Worm (Caenorhabditis elegans): ENCODE data around the gene Y77E11A.7.

Gene Y77E11A.7

DNA sequence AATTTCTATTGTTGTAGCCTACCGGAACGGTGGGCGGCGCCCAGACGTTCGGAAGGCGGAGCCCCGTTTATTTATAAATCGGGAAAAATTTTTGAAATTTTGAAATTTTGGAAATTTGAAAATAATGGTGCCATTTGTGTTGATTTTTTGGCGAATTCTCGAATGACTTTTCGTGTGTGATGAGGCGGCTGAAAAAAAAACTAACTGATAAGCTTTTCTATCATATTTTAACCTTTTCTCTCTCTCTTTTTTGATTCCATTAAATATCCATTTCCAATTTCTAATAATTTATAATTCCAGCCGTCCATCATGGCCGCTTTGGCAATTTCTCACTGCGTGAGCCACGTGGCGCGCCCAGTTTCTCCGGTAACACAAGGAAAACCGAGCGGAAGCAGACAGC lies 37.1 kb upstream of the Y77E11A.7 start, which contains the start of gene nadk-1:
Gene nadk-1, plus strand, starts transcription at position 301 of the 400 bp plus-strand sequence.
- no peak for TF ChIP-seq sea-1 (GFP tag; conservative IDR thresholded peaks at IDR 0.05)

DNA sequence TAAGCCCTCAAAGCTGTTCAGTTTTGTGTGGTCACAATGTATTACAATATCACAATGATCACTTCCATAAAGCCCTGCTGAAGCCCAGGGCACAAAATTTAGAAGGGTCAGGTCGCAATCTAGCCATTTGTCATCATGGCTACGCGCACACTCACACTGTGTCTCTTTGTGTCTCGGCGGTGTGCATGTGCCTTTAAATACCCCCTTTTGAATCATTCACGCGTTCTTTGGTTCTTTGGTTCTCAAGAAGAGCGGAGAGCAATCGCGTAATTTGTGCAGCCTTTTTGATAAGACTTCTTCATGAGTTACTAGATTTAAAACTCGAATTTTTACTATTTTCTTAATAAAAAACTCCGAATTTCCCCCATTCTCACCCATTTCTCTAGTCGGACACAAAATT lies 35.4 kb upstream of the Y77E11A.7 start:
- TF ChIP-seq ceh-36 (tag; optimal IDR thresholded peaks at IDR 0.05) (no peak), pes-1 (GFP tag; IDR thresholded peaks at IDR 0.05) (no peak), flt-1 (GFP tag; IDR thresholded peaks at IDR 0.05) (no peak), F13C5.2 (tag; optimal IDR thresholded peaks at IDR 0.05) (no peak), tra-4 (tag; optimal IDR thresholded peaks at IDR 0.05) (no peak), sea-1 (GFP tag; conservative IDR thresholded peaks at IDR 0.05) (no peak), tbx-37 (GFP tag; conservative IDR thresholded peaks at IDR 0.05) (no peak), ets-7 (tag; optimal IDR thresholded peaks at IDR 0.05) (no peak), scrt-1 (GFP tag; IDR thresholded peaks at IDR 0.05) (no peak), hnd-1 (tag; optimal IDR thresholded peaks at IDR 0.05) (no peak), ceh-13 (GFP tag; optimal IDR thresholded peaks at IDR 0.05) (no peak), hmbx-1 (tag; optimal IDR thresholded peaks at IDR 0.05) (no peak), aly-1 (tag; optimal IDR thresholded peaks at IDR 0.05) (no peak), hmg-4 (GFP tag; optimal IDR thresholded peaks at IDR 0.05) (no peak), ama-1 (optimal IDR thresholded peaks at IDR 0.05) (no peak), tbx-11 (GFP tag; IDR thresholded peaks at IDR 0.05) (no peak)

ce11 chrIV:1454194-1454593 lies 34.5 kb upstream of the Y77E11A.7 start:
- TF ChIP-seq ceh-13 (GFP tag; optimal IDR thresholded peaks at IDR 0.05) (no peak), tra-4 (tag; optimal IDR thresholded peaks at IDR 0.05) (no peak), scrt-1 (GFP tag; IDR thresholded peaks at IDR 0.05) (no peak), hmg-4 (GFP tag; optimal IDR thresholded peaks at IDR 0.05) (no peak), ama-1 (optimal IDR thresholded peaks at IDR 0.05) (no peak), tbx-11 (GFP tag; IDR thresholded peaks at IDR 0.05) (no peak), hmbx-1 (tag; optimal IDR thresholded peaks at IDR 0.05) (no peak), ets-7 (tag; optimal IDR thresholded peaks at IDR 0.05) (no peak), aly-1 (tag; optimal IDR thresholded peaks at IDR 0.05) (no peak), B0310.2 (tag; optimal IDR thresholded peaks at IDR 0.05) (no peak), sea-1 (GFP tag; conservative IDR thresholded peaks at IDR 0.05) (no peak), ceh-36 (tag; optimal IDR thresholded peaks at IDR 0.05) (no peak), pes-1 (GFP tag; IDR thresholded peaks at IDR 0.05) (no peak), flt-1 (GFP tag; IDR thresholded peaks at IDR 0.05) (no peak), hnd-1 (tag; optimal IDR thresholded peaks at IDR 0.05) (no peak), F13C5.2 (tag; optimal IDR thresholded peaks at IDR 0.05) (no peak)

ce11 chrIV:1453451-1453850 lies 33.8 kb upstream of the Y77E11A.7 start:
- TF ChIP-seq B0310.2 (tag; optimal IDR thresholded peaks at IDR 0.05): no peak
- TF ChIP-seq pes-1 (GFP tag; IDR thresholded peaks at IDR 0.05): no peak
- TF ChIP-seq sea-1 (GFP tag; conservative IDR thresholded peaks at IDR 0.05): no peak
- no peak for TF ChIP-seq tra-4 (tag; optimal IDR thresholded peaks at IDR 0.05)
- no peak for TF ChIP-seq hmg-4 (GFP tag; optimal IDR thresholded peaks at IDR 0.05)
- no peak for TF ChIP-seq flt-1 (GFP tag; IDR thresholded peaks at IDR 0.05)

DNA sequence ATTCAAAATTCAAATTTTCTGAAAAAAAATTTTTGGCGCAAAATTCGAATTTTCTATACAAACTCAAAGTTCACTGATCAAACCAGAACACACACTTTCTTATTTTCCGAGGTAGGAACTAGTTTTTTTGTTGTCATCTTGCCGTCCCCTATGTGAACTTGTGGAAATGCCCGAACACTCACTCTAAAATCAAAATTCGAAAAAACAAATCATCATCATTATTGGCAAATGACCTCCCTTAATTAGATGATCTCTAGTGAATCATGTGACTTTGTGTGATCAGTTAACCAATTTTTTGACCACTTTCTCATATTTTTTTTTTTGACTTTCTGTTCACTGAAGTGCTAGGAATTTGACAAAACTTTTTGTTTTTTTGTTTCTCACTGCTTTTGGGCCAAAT lies 32.8 kb upstream of the Y77E11A.7 start:
- TF ChIP-seq sea-1 (GFP tag; conservative IDR thresholded peaks at IDR 0.05): no peak
- TF ChIP-seq tbx-11 (GFP tag; IDR thresholded peaks at IDR 0.05): no peak
- TF ChIP-seq B0310.2 (tag; optimal IDR thresholded peaks at IDR 0.05): no peak
- TF ChIP-seq ama-1 (optimal IDR thresholded peaks at IDR 0.05): no peak
- no peak for TF ChIP-seq hmg-4 (GFP tag; optimal IDR thresholded peaks at IDR 0.05)
- no peak for TF ChIP-seq ets-7 (tag; optimal IDR thresholded peaks at IDR 0.05)
- TF ChIP-seq F13C5.2 (tag; optimal IDR thresholded peaks at IDR 0.05): no peak
- TF ChIP-seq ceh-13 (GFP tag; optimal IDR thresholded peaks at IDR 0.05): no peak
- no peak for TF ChIP-seq pes-1 (GFP tag; IDR thresholded peaks at IDR 0.05)

DNA sequence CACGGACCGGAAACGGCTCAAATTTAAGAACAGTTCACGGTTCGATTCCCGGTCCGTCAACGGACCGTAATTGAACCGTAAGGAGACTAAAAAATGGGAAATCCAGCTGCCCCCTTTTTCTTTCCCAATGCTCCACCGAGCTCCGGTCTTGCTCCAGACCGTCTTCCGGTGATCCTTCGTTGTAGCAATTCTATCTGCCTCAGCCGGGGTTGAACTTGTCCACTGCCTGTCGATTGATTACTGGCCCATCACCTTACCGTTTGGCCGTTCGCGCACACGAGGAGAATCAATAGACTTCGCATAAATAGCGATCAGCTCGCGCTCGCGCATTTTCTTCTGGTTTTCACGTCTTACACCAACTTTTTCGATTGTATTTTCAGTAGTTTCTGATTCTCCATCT lies 28.9 kb upstream of the Y77E11A.7 start:
- TF ChIP-seq pes-1 (GFP tag; IDR thresholded peaks at IDR 0.05): peak; percentile 24; the same call in 1 of the 2 replicates

DNA sequence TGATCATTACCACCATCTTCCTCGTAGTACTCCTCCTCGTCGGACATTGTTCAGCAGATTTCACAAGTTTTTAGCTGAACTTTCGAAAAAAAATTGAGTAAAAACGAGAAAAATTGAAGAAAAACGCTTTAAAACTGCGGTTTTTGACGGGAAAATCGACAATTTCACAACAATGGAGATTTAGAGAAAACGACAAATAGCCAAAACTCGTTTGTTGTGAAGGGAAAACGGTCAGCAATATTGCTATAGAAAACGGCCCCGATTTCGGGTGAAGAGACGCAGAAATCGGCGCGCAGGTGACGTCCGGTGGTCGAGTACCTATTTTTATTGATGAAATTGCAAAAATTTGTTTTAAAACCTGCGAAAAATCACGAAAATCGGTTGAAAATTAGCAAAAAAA lies 26.3 kb upstream of the Y77E11A.7 start, which contains the start of gene clp-7:
Gene clp-7, minus strand, starts transcription at position 47 of the 400 bp plus-strand sequence.
- TF ChIP-seq tbx-11 (GFP tag; IDR thresholded peaks at IDR 0.05): no peak
- no peak for TF ChIP-seq F13C5.2 (tag; optimal IDR thresholded peaks at IDR 0.05)
- no peak for TF ChIP-seq flt-1 (GFP tag; IDR thresholded peaks at IDR 0.05)
- no peak for TF ChIP-seq aly-1 (tag; optimal IDR thresholded peaks at IDR 0.05)
- no peak for TF ChIP-seq sea-1 (GFP tag; conservative IDR thresholded peaks at IDR 0.05)
- no peak for TF ChIP-seq B0310.2 (tag; optimal IDR thresholded peaks at IDR 0.05)
- TF ChIP-seq hmbx-1 (tag; optimal IDR thresholded peaks at IDR 0.05): no peak
- TF ChIP-seq ama-1 (optimal IDR thresholded peaks at IDR 0.05): no peak
- TF ChIP-seq tra-4 (tag; optimal IDR thresholded peaks at IDR 0.05): no peak
- TF ChIP-seq ets-7 (tag; optimal IDR thresholded peaks at IDR 0.05): no peak
- TF ChIP-seq ceh-13 (GFP tag; optimal IDR thresholded peaks at IDR 0.05): no peak

- no peak for TF ChIP-seq ama-1 (optimal IDR thresholded peaks at IDR 0.05)
- TF ChIP-seq hmg-4 (GFP tag; optimal IDR thresholded peaks at IDR 0.05): no peak
- TF ChIP-seq F13C5.2 (tag; optimal IDR thresholded peaks at IDR 0.05): no peak
- TF ChIP-seq sea-1 (GFP tag; conservative IDR thresholded peaks at IDR 0.05): no peak
- no peak for TF ChIP-seq ets-7 (tag; optimal IDR thresholded peaks at IDR 0.05)
- no peak for TF ChIP-seq tbx-11 (GFP tag; IDR thresholded peaks at IDR 0.05)
- no peak for TF ChIP-seq tbx-37 (GFP tag; conservative IDR thresholded peaks at IDR 0.05)
- no peak for TF ChIP-seq pes-1 (GFP tag; IDR thresholded peaks at IDR 0.05)
- TF ChIP-seq ceh-13 (GFP tag; optimal IDR thresholded peaks at IDR 0.05): no peak
- no peak for TF ChIP-seq aly-1 (tag; optimal IDR thresholded peaks at IDR 0.05)
- TF ChIP-seq hmbx-1 (tag; optimal IDR thresholded peaks at IDR 0.05): no peak
- TF ChIP-seq hnd-1 (tag; optimal IDR thresholded peaks at IDR 0.05): no peak
- no peak for TF ChIP-seq tra-4 (tag; optimal IDR thresholded peaks at IDR 0.05)
- no peak for TF ChIP-seq ceh-36 (tag; optimal IDR thresholded peaks at IDR 0.05)
- no peak for TF ChIP-seq scrt-1 (GFP tag; IDR thresholded peaks at IDR 0.05)
- no peak for TF ChIP-seq B0310.2 (tag; optimal IDR thresholded peaks at IDR 0.05)
- TF ChIP-seq flt-1 (GFP tag; IDR thresholded peaks at IDR 0.05): no peak
Measured at ce11 chrIV:1443997-1444678, 24.5 kb upstream of the Y77E11A.7 start.

Data from whole organism, early embryonic.